Worm (Caenorhabditis elegans) whole organism, L2 larva: Measurements from ENCODE around the gene ptr-18.

ENCODE experiments used
- C34F6.9 ChIP-seq: fragments of 150-350 bp; optimal IDR thresholded peaks from 2 replicates; lab custom pipeline; 2014; ENCODE audit warnings: missing biosample characterization, missing genetic modification characterization
- F13H6.1 ChIP-seq: sonication (generic microtip); optimal IDR thresholded peaks from 2 replicates; lab custom pipeline; 2016; ENCODE audit warnings: missing genetic modification characterization, missing compliant biosample characterization
- R02D3.7 ChIP-seq: fragments of 150-350 bp; optimal IDR thresholded peaks from 2 replicates; lab custom pipeline; 2014; ENCODE audit warnings: missing biosample characterization, missing genetic modification characterization
- ama-1 ChIP-seq: fragments of 150-350 bp; optimal IDR thresholded peaks from 2 replicates; lab custom pipeline; 2018; ENCODE audit warnings: inconsistent platforms
- blmp-1 ChIP-seq: sonication (generic microtip); optimal IDR thresholded peaks from 2 replicates; lab custom pipeline; 2017; ENCODE audit warnings: missing genetic modification characterization, mild to moderate bottlenecking, missing compliant biosample characterization, antibody characterized with exemption, moderate library complexity; ENCODE audit not compliant: insufficient read depth
- ceh-16 ChIP-seq: fragments of 150-350 bp; optimal IDR thresholded peaks from 2 replicates; lab custom pipeline; 2014; ENCODE audit warnings: missing biosample characterization, missing genetic modification characterization
- crh-2 ChIP-seq: sonication (generic microtip); optimal IDR thresholded peaks from 2 replicates; lab custom pipeline; 2017; ENCODE audit warnings: missing biosample characterization, missing genetic modification characterization
- dmd-4 ChIP-seq: sonication (generic microtip); optimal IDR thresholded peaks from 2 replicates; lab custom pipeline; 2017; ENCODE audit warnings: missing biosample characterization, missing genetic modification characterization
- egl-27 ChIP-seq: sonication (generic microtip); optimal IDR thresholded peaks from 3 replicates; lab custom pipeline; 2017; ENCODE audit warnings: missing biosample characterization, missing genetic modification reagents, missing genetic modification characterization
- elt-3 ChIP-seq: sonication (generic microtip); optimal IDR thresholded peaks from 2 replicates; lab custom pipeline; 2017; ENCODE audit warnings: missing biosample characterization, missing genetic modification characterization
- fos-1 ChIP-seq: fragments of 150-350 bp; optimal IDR thresholded peaks from 2 replicates; lab custom pipeline; 2014; ENCODE audit warnings: missing biosample characterization, missing genetic modification characterization
- gmeb-1 ChIP-seq: fragments of 150-350 bp; optimal IDR thresholded peaks from 2 replicates; lab custom pipeline; 2014; ENCODE audit warnings: missing biosample characterization, missing genetic modification characterization
- lin-13 ChIP-seq: fragments of 150-350 bp; optimal IDR thresholded peaks from 2 replicates; lab custom pipeline; 2014; ENCODE audit warnings: missing biosample characterization, missing genetic modification reagents, missing genetic modification characterization
- lin-39 ChIP-seq: fragments of 150-350 bp; optimal IDR thresholded peaks from 2 replicates; lab custom pipeline; 2014; ENCODE audit warnings: missing biosample characterization, missing genetic modification reagents, missing genetic modification characterization
- lsy-2 ChIP-seq, 2 experiments: fragments of 150-350 bp in 1 of 2; sonication (generic microtip) in 1 of 2; optimal IDR thresholded peaks; 2 replicates each; lab custom pipeline; 2014 to 2017; ENCODE audit warnings: missing biosample characterization in 2 of 2, missing genetic modification characterization in 2 of 2
- mab-5 ChIP-seq: fragments of 150-350 bp; optimal IDR thresholded peaks from 2 replicates; lab custom pipeline; 2014; ENCODE audit warnings: missing biosample characterization, missing genetic modification characterization
- mbf-1 ChIP-seq: sonication (generic microtip); optimal IDR thresholded peaks from 2 replicates; lab custom pipeline; 2017; ENCODE audit warnings: missing biosample characterization, missing genetic modification characterization
- mdl-1 ChIP-seq, 2 experiments: fragments of 150-350 bp in 1 of 2; sonication (generic microtip) in 1 of 2; optimal IDR thresholded peaks; 2 replicates each; lab custom pipeline; 2017; ENCODE audit warnings: missing biosample characterization in 2 of 2, missing genetic modification characterization in 2 of 2
- nhr-10 ChIP-seq: sonication (generic microtip); optimal IDR thresholded peaks from 2 replicates; lab custom pipeline; 2017; ENCODE audit warnings: missing biosample characterization, missing genetic modification characterization
- nhr-11 ChIP-seq: fragments of 150-350 bp; optimal IDR thresholded peaks from 2 replicates; lab custom pipeline; 2014; ENCODE audit warnings: missing biosample characterization, missing genetic modification characterization
- nhr-12 ChIP-seq: fragments of 150-350 bp; optimal IDR thresholded peaks from 2 replicates; lab custom pipeline; 2014; ENCODE audit warnings: missing biosample characterization, missing genetic modification characterization
- nhr-129 ChIP-seq: fragments of 150-350 bp; optimal IDR thresholded peaks from 2 replicates; lab custom pipeline; 2014; ENCODE audit warnings: missing biosample characterization, missing genetic modification characterization
- nhr-21 ChIP-seq: fragments of 150-350 bp; optimal IDR thresholded peaks from 2 replicates; lab custom pipeline; 2014; ENCODE audit warnings: missing biosample characterization, missing genetic modification characterization
- nhr-23 ChIP-seq: fragments of 150-350 bp; optimal IDR thresholded peaks from 2 replicates; lab custom pipeline; 2014; ENCODE audit warnings: missing biosample characterization, missing genetic modification reagents, missing genetic modification characterization
- nhr-237 ChIP-seq: fragments of 150-350 bp; optimal IDR thresholded peaks from 2 replicates; lab custom pipeline; 2014; ENCODE audit warnings: missing biosample characterization, missing genetic modification characterization
- nhr-25 ChIP-seq: fragments of 150-350 bp; sonication (generic microtip); optimal IDR thresholded peaks from 3 replicates; lab custom pipeline; 2014; ENCODE audit warnings: missing biosample characterization, missing genetic modification characterization
- nhr-6 ChIP-seq: fragments of 150-350 bp; optimal IDR thresholded peaks from 2 replicates; lab custom pipeline; 2014; ENCODE audit warnings: missing biosample characterization, missing genetic modification characterization
- peb-1 ChIP-seq: fragments of 150-350 bp; optimal IDR thresholded peaks from 2 replicates; lab custom pipeline; 2014; ENCODE audit warnings: missing biosample characterization, missing genetic modification characterization
- sem-4 ChIP-seq: fragments of 150-350 bp; optimal IDR thresholded peaks from 2 replicates; lab custom pipeline; 2014; ENCODE audit warnings: missing biosample characterization, missing genetic modification reagents, missing genetic modification characterization
- sma-3 ChIP-seq: sonication (generic microtip); optimal IDR thresholded peaks from 2 replicates; lab custom pipeline; 2016; ENCODE audit warnings: missing genetic modification reagents, missing genetic modification characterization, missing compliant biosample characterization
- sma-9 ChIP-seq, 2 experiments: fragments of 150-350 bp in 1 of 2; sonication (generic microtip) in 1 of 2; optimal IDR thresholded peaks; 2 replicates each; lab custom pipeline; 2014 to 2016; ENCODE audit warnings: missing genetic modification characterization in 2 of 2, mild to moderate bottlenecking in 1 of 2, missing biosample characterization in 1 of 2, missing compliant biosample characterization in 1 of 2, missing genetic modification reagents in 1 of 2, moderate library complexity in 1 of 2
- snpc-4 ChIP-seq: fragments of 150-350 bp; optimal IDR thresholded peaks from 2 replicates; lab custom pipeline; 2014; ENCODE audit warnings: missing biosample characterization, missing genetic modification characterization
- unc-39 ChIP-seq: fragments of 150-350 bp; optimal IDR thresholded peaks from 2 replicates; lab custom pipeline; 2014; ENCODE audit warnings: missing biosample characterization, missing genetic modification characterization
- unc-55 ChIP-seq: fragments of 150-350 bp; sonication (generic microtip); optimal IDR thresholded peaks from 3 replicates; lab custom pipeline; 2014; ENCODE audit warnings: missing biosample characterization, missing genetic modification reagents, missing genetic modification characterization
- unc-62 ChIP-seq: fragments of 150-350 bp; optimal IDR thresholded peaks from 2 replicates; lab custom pipeline; 2014; ENCODE audit warnings: missing biosample characterization, missing genetic modification reagents, missing genetic modification characterization
- zag-1 ChIP-seq: fragments of 150-350 bp; optimal IDR thresholded peaks from 2 replicates; lab custom pipeline; 2014; ENCODE audit warnings: missing biosample characterization, missing genetic modification characterization
- ztf-1 ChIP-seq: fragments of 200-800 bp; sonication (Bioruptor generic); conservative IDR thresholded peaks from 2 replicates; pipeline ENCODE4 v1.3.6; 2022; ENCODE audit warnings: missing genetic modification characterization, missing compliant biosample characterization
- ztf-11 ChIP-seq: sonication (generic microtip); optimal IDR thresholded peaks from 2 replicates; lab custom pipeline; 2017; ENCODE audit warnings: missing biosample characterization, missing genetic modification characterization
- ztf-4 ChIP-seq: fragments of 150-350 bp; optimal IDR thresholded peaks from 2 replicates; lab custom pipeline; 2014; ENCODE audit warnings: missing biosample characterization, missing genetic modification characterization

ptr-18 gene

ce11 chrII:12944587-12945126, 20.7 kb upstream of the ptr-18 start (continued):
- TF ChIP-seq nhr-25 (tag; lab: Kevin White, UChicago) (peak; percentile 89), unc-39 (no peak), lin-39 (no peak)

ce11 chrII:12948158-12948557, 17.2 kb upstream of the ptr-18 start, which contains the start of gene F58G1.7:
Gene F58G1.7, minus strand, starts transcription at chrII:12948258.
- TF ChIP-seq nhr-237 (no peak), R02D3.7 (tag; lab: Kevin White, UChicago) (no peak), mbf-1 (no peak), nhr-21 (tag; lab: Kevin White, UChicago) (no peak), crh-2 (tag; lab: Kevin White, UChicago) (no peak), ceh-16 (no peak), mab-5 (tag; lab: Kevin White, UChicago) (no peak), mdl-1 (tag; optimal IDR thresholded peaks at IDR 0.05; lab: Kevin White, UChicago) (no peak), egl-27 (tag; lab: Kevin White, UChicago) (no peak), C34F6.9 (no peak), zag-1 (tag; lab: Kevin White, UChicago) (no peak), ztf-1 (GFP tag; lab: Robert Waterston, UW) (no peak)

- no peak for TF ChIP-seq nhr-237
- peak; percentile 31 for TF ChIP-seq fos-1
- no peak for TF ChIP-seq nhr-6 (tag; lab: Kevin White, UChicago)
- no peak for TF ChIP-seq blmp-1 (tag; lab: Kevin White, UChicago)
- peak; percentile 11 for TF ChIP-seq lin-13 (GFP tag; lab: Kevin White, UChicago)
- TF ChIP-seq dmd-4 (tag; lab: Kevin White, UChicago) = no peak
- TF ChIP-seq nhr-23 (tag; lab: Kevin White, UChicago) = no peak
- peak; percentile 3 for TF ChIP-seq F13H6.1
- peak; percentile 10 for TF ChIP-seq sma-3 (GFP tag; lab: Kevin White, UChicago)
- no peak for TF ChIP-seq ztf-4 (tag; lab: Kevin White, UChicago)
- no peak for TF ChIP-seq sem-4 (tag; lab: Kevin White, UChicago)
- peak; percentile 30 for TF ChIP-seq crh-2 (tag; lab: Kevin White, UChicago)
- TF ChIP-seq nhr-129 (tag; lab: Kevin White, UChicago) = peak; percentile 63
- no peak for TF ChIP-seq lin-39
- TF ChIP-seq nhr-21 (tag; lab: Kevin White, UChicago) = no peak
- TF ChIP-seq nhr-10 (tag; lab: Kevin White, UChicago) = no peak
- TF ChIP-seq mdl-1 (tag; optimal IDR thresholded peaks at IDR 0.05; lab: Kevin White, UChicago) = no peak
- TF ChIP-seq C34F6.9 = peak; percentile 70
- peak; percentile 3 for TF ChIP-seq gmeb-1
- no peak for TF ChIP-seq ceh-16
- TF ChIP-seq mab-5 (tag; lab: Kevin White, UChicago) = no peak
- TF ChIP-seq sma-9 (GFP tag; optimal IDR thresholded peaks at IDR 0.05; lab: Kevin White, UChicago) = peak; percentile 59
- TF ChIP-seq sma-9 (tag; optimal IDR thresholded peaks at IDR 0.05; lab: Kevin White, UChicago) = no peak
- no peak for TF ChIP-seq nhr-12 (tag; lab: Kevin White, UChicago)
- TF ChIP-seq mbf-1 = no peak
- peak; percentile 76 for TF ChIP-seq snpc-4 (tag; lab: Kevin White, UChicago)
- no peak for TF ChIP-seq nhr-11 (tag; lab: Kevin White, UChicago)
- peak in 1 of 2 experiments; percentile 49 for TF ChIP-seq lsy-2 (tag; optimal IDR thresholded peaks at IDR 0.05; lab: Kevin White, UChicago)
- no peak for TF ChIP-seq elt-3 (tag; lab: Kevin White, UChicago)
- TF ChIP-seq ama-1 (lab: Kevin White, UChicago) = no peak
- peak; percentile 54 for TF ChIP-seq unc-55 (GFP tag; lab: Kevin White, UChicago)
These were observed 12.0 kb upstream of the ptr-18 start for ce11 chrII:12953297-12953696.

DNA sequence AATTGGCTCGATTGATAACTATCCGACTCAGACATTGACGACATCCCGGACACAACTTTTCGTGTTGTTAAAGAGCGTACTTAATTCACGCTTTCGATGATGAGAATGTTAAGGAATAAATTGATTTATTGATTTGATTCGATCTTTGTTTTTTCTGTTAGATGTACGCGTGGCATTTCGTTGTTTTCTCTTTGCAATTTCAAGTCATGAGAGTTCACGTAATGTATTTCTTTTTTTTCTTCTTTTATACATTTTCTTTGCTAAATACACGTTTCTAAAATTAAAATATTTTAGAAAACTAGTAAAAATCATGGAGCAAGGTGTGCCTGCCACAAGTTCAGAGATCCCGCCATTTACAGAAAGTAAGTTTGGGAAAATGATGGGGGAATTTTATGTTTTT, 10.7 kb upstream of the ptr-18 start, which contains the start of the genes Y38F1A.1 and Y38F1A.2:
Gene Y38F1A.1 (minus strand): TSS at position 101 of the 400 bp plus-strand sequence.
Gene Y38F1A.2 (plus strand): TSS at position 289 of the 400 bp plus-strand sequence.
- TF ChIP-seq nhr-6 (tag; lab: Kevin White, UChicago) = no peak
- no peak for TF ChIP-seq nhr-10 (tag; lab: Kevin White, UChicago)
- no peak for TF ChIP-seq mdl-1 (tag; optimal IDR thresholded peaks at IDR 0.05; lab: Kevin White, UChicago)
- TF ChIP-seq ztf-11 = no peak
- TF ChIP-seq fos-1 = no peak
- TF ChIP-seq unc-62 (GFP tag; lab: Kevin White, UChicago) = no peak
- TF ChIP-seq peb-1 (tag; lab: Kevin White, UChicago) = no peak
- no peak for TF ChIP-seq sma-3 (GFP tag; lab: Kevin White, UChicago)
- TF ChIP-seq dmd-4 (tag; lab: Kevin White, UChicago) = no peak
- no peak for TF ChIP-seq unc-55 (GFP tag; lab: Kevin White, UChicago)
- TF ChIP-seq ztf-1 (GFP tag; lab: Robert Waterston, UW) = no peak
- TF ChIP-seq nhr-237 = no peak
- no peak for TF ChIP-seq C34F6.9
- no peak for TF ChIP-seq mbf-1
